Fruit fly (Drosophila melanogaster): Measurements from ENCODE around the gene CG3308.

DNA sequence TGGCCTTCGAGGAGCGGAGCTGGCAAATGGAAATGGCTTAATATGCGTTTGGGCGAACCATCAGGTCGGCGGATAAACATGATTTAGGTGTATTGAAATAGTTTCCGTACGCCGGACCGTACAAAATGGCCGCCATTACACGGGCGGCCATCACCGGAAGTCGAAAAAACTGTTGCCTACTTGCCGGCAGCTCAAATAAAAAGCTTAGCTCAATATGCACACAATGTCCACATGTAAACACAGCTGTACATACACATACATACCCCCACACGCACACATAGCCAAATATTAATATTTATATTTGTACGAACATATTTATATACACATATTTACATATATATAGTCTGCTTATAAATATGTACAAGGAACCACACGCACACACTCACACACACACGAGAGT, 10.4 kb downstream of the CG3308 start:
- TF ChIP-seq CoRest (tag; optimal IDR thresholded peaks at IDR 0.05) (peak; percentile 43), CG30431 (GFP tag; optimal IDR thresholded peaks at IDR 0.05) (no peak)
